Worm (Caenorhabditis elegans): ENCODE measurements around the gene irld-60.

DNA sequence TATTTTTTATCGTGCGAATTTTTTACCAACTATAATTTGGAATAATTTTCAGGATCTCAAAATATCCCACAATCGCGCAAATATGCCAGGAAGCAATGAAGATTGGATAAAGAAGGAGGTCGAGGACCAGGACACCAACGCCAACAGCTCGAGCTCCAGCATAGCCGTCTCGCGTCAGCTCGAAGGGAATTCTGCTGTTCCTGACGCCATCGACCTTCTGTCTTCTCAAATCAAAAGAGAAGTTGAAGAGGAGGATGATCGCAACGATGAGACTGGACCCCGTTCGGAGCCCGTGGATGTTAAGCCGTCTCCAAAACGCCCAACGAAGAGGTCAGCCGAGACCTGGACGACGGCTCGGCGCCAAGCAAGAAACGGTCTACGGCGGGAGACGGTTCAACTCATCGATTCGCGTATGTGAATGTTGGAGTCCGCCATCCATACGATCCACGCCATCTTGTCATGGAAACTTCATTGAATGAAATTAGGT, 4.3 kb downstream of the irld-60 start, which contains the start of gene Y111B2A.21:
- no peak for TF ChIP-seq dao-5 (tag; optimal IDR thresholded peaks at IDR 0.05)
- no peak for TF ChIP-seq him-1 (tag; optimal IDR thresholded peaks at IDR 0.05)
- no peak for TF ChIP-seq W03F9.2 (tag; optimal IDR thresholded peaks at IDR 0.05)
